Fruit fly (Drosophila melanogaster) whole organism, embryonic: Measurements from ENCODE around the gene CG10333.

Experiments
- Aef1 ChIP-seq: fragments of 200-800 bp; sonication (Bioruptor generic); IDR thresholded peaks from 3 replicates; pipeline ENCODE4 v1.3.6; 2022; ENCODE audit warnings: missing biosample characterization, missing genetic modification characterization
- Antp ChIP-seq: fragments of 200-800 bp; sonication (Bioruptor generic); optimal IDR thresholded peaks from 3 replicates; lab custom pipeline; 2016; ENCODE audit warnings: missing biosample characterization, missing genetic modification characterization
- CG10209 ChIP-seq: fragments of 200-800 bp; sonication (Bioruptor generic); optimal IDR thresholded peaks from 3 replicates; lab custom pipeline; 2017; ENCODE audit warnings: missing biosample characterization, mild to moderate bottlenecking, missing genetic modification characterization, missing genetic modification reagents
- CG1024 ChIP-seq: fragments of 200-800 bp; sonication (Bioruptor generic); IDR thresholded peaks from 2 replicates; pipeline ENCODE4 v1.3.6; 2022; ENCODE audit warnings: missing biosample characterization, missing genetic modification characterization
- CG10274 ChIP-seq: fragments of 200-800 bp; sonication (Bioruptor generic); optimal IDR thresholded peaks from 3 replicates; lab custom pipeline; 2017; ENCODE audit warnings: missing biosample characterization, mild to moderate bottlenecking, missing genetic modification characterization
- CG11085 ChIP-seq: fragments of 200-800 bp; sonication (Bioruptor generic); IDR thresholded peaks from 2 replicates; pipeline ENCODE4 v1.3.6; 2022; ENCODE audit warnings: missing biosample characterization, missing genetic modification characterization
- CG11695 ChIP-seq: fragments of 200-800 bp; sonication (Bioruptor generic); IDR thresholded peaks from 3 replicates; pipeline ENCODE4 v1.3.6; 2022; ENCODE audit warnings: missing biosample characterization, missing genetic modification characterization
- CG11696 ChIP-seq: fragments of 200-800 bp; sonication (Bioruptor generic); IDR thresholded peaks from 2 replicates; pipeline ENCODE4 v1.3.6; 2022; ENCODE audit warnings: missing biosample characterization, missing genetic modification characterization
- CG12104 ChIP-seq: fragments of 200-800 bp; sonication (Bioruptor generic); optimal IDR thresholded peaks from 3 replicates; lab custom pipeline; 2016; ENCODE audit warnings: missing biosample characterization, missing genetic modification characterization
- CG16815 ChIP-seq: fragments of 200-800 bp; sonication (Bioruptor generic); optimal IDR thresholded peaks from 3 replicates; lab custom pipeline; 2017; ENCODE audit warnings: missing biosample characterization, mild to moderate bottlenecking, missing genetic modification characterization
- CG17328 ChIP-seq: fragments of 200-800 bp; sonication (Bioruptor generic); IDR thresholded peaks from 2 replicates; pipeline ENCODE4 v1.3.6; 2022; ENCODE audit warnings: missing biosample characterization, missing genetic modification characterization
- CG18011 ChIP-seq: fragments of 200-800 bp; sonication (Bioruptor generic); optimal IDR thresholded peaks from 2 replicates; lab custom pipeline; 2017; ENCODE audit warnings: missing biosample characterization, missing genetic modification characterization, mild to moderate bottlenecking, moderate library complexity, missing genotype
- CG2116 ChIP-seq: fragments of 200-800 bp; sonication (Bioruptor generic); optimal IDR thresholded peaks from 3 replicates; lab custom pipeline; 2018; ENCODE audit warnings: missing biosample characterization, mild to moderate bottlenecking, missing genetic modification characterization
- CG2199 ChIP-seq: fragments of 200-800 bp; sonication (Bioruptor generic); IDR thresholded peaks from 3 replicates; pipeline ENCODE4 v1.3.6; 2022; ENCODE audit warnings: missing biosample characterization, missing genetic modification characterization
- CG8290 ChIP-seq, 3 experiments: fragments of 200-800 bp; sonication (Bioruptor generic); optimal IDR thresholded peaks; 2 replicates each; lab custom pipeline; 2016 to 2019; ENCODE audit warnings: missing biosample characterization in 3 of 3, missing genetic modification characterization in 3 of 3, mild to moderate bottlenecking in 2 of 3, moderate library complexity in 1 of 3
- CG9609 ChIP-seq: fragments of 200-800 bp; sonication (Bioruptor generic); optimal IDR thresholded peaks from 3 replicates; lab custom pipeline; 2016; ENCODE audit warnings: missing biosample characterization, missing genetic modification characterization
- CkIIα-i1 ChIP-seq: fragments of 200-800 bp; sonication (Bioruptor generic); IDR thresholded peaks from 2 replicates; pipeline ENCODE4 v1.3.6; 2022; ENCODE audit warnings: missing biosample characterization, missing genetic modification characterization
- Dp ChIP-seq: fragments of 200-800 bp; sonication (Bioruptor generic); optimal IDR thresholded peaks from 2 replicates; lab custom pipeline; 2018; ENCODE audit warnings: missing biosample characterization, mild to moderate bottlenecking, missing genetic modification characterization, moderate library complexity
- E2f1 ChIP-seq: fragments of 200-800 bp; sonication (Bioruptor generic); IDR thresholded peaks from 2 replicates; pipeline ENCODE4 v1.3.6; 2022; ENCODE audit warnings: missing biosample characterization, missing genetic modification characterization
- Eip74EF ChIP-seq, 2 experiments: fragments of 200-800 bp in 1 of 2; fragments of >200 bp in 1 of 2; sonication (Bioruptor generic) in 1 of 2; optimal IDR thresholded peaks; 2 replicates each; lab custom pipeline; 2017 to 2019; ENCODE audit warnings: missing biosample characterization in 2 of 2, missing genetic modification characterization in 2 of 2, mild to moderate bottlenecking in 1 of 2, moderate library complexity in 1 of 2
- GATAe ChIP-seq: fragments of 200-800 bp; sonication (Bioruptor generic); conservative IDR thresholded peaks from 2 replicates; pipeline ENCODE4 v1.3.6; 2022; ENCODE audit warnings: missing biosample characterization, missing genetic modification characterization
- H15 ChIP-seq: fragments of 200-800 bp; sonication (Bioruptor generic); IDR thresholded peaks from 3 replicates; pipeline ENCODE4 v1.3.6; 2022; ENCODE audit warnings: missing biosample characterization, missing genetic modification characterization
- Hr3 ChIP-seq: fragments of 200-800 bp; sonication (Bioruptor generic); optimal IDR thresholded peaks from 3 replicates; lab custom pipeline; 2016; ENCODE audit warnings: missing biosample characterization, missing genetic modification characterization
- Meics ChIP-seq: fragments of 200-800 bp; sonication (Bioruptor generic); optimal IDR thresholded peaks from 2 replicates; lab custom pipeline; 2017; ENCODE audit warnings: missing biosample characterization, mild to moderate bottlenecking, missing genetic modification characterization
- NK7.1 ChIP-seq: fragments of 200-800 bp; sonication (Bioruptor generic); optimal IDR thresholded peaks from 3 replicates; lab custom pipeline; 2016; ENCODE audit warnings: missing biosample characterization, missing genetic modification characterization
- NfI ChIP-seq: fragments of 200-800 bp; sonication (Bioruptor generic); optimal IDR thresholded peaks from 3 replicates; lab custom pipeline; 2018; ENCODE audit warnings: missing biosample characterization, mild to moderate bottlenecking, missing genetic modification characterization, moderate library complexity
- Oli ChIP-seq: fragments of 200-800 bp; sonication (Bioruptor generic); optimal IDR thresholded peaks from 2 replicates; lab custom pipeline; 2018; ENCODE audit warnings: missing biosample characterization, mild to moderate bottlenecking, missing genetic modification characterization, moderate library complexity
- Sox102F ChIP-seq: fragments of 200-800 bp; sonication (Bioruptor generic); optimal IDR thresholded peaks from 2 replicates; lab custom pipeline; 2018; ENCODE audit warnings: missing biosample characterization, mild to moderate bottlenecking, missing genetic modification characterization, moderate library complexity
- Spps ChIP-seq: fragments of 200-800 bp; sonication (Bioruptor generic); optimal IDR thresholded peaks from 2 replicates; lab custom pipeline; 2018; ENCODE audit warnings: missing biosample characterization, mild to moderate bottlenecking, missing genetic modification characterization
- Sry-δ ChIP-seq: fragments of 200-800 bp; sonication (Bioruptor generic); optimal IDR thresholded peaks from 2 replicates; lab custom pipeline; 2016; ENCODE audit warnings: missing biosample characterization, missing genetic modification characterization
- Trl ChIP-seq, 3 experiments: fragments of >200 bp in 2 of 3; fragments of 200-800 bp in 1 of 3; sonication (Bioruptor generic) in 1 of 3; optimal IDR thresholded peaks; 2 replicates in 1 of 3; 3 replicates in 2 of 3; lab custom pipeline; 2016 to 2017; ENCODE audit warnings: missing biosample characterization in 1 of 3, missing genetic modification characterization in 1 of 3
- Xbp1 ChIP-seq: fragments of 200-800 bp; sonication (Bioruptor generic); optimal IDR thresholded peaks from 3 replicates; lab custom pipeline; 2016; ENCODE audit warnings: missing biosample characterization, mild to moderate bottlenecking, missing genetic modification characterization
- Xrp1 ChIP-seq: fragments of 200-800 bp; sonication (Bioruptor generic); IDR thresholded peaks from 2 replicates; pipeline ENCODE4 v1.3.6; 2022; ENCODE audit warnings: missing biosample characterization, missing genetic modification characterization
- ato ChIP-seq: fragments of 200-800 bp; sonication (Bioruptor generic); IDR thresholded peaks from 2 replicates; pipeline ENCODE4 v1.3.6; 2022; ENCODE audit warnings: missing biosample characterization, missing genetic modification characterization; ENCODE audit not compliant: partially characterized antibody
- az2 ChIP-seq: fragments of 200-800 bp; sonication (Bioruptor generic); optimal IDR thresholded peaks from 3 replicates; lab custom pipeline; 2016; ENCODE audit warnings: missing biosample characterization, missing genetic modification characterization
- bigmax ChIP-seq: fragments of 200-800 bp; sonication (Bioruptor generic); optimal IDR thresholded peaks from 2 replicates; lab custom pipeline; 2018; ENCODE audit warnings: missing biosample characterization, mild to moderate bottlenecking, missing genetic modification characterization
- dimm ChIP-seq: fragments of 200-800 bp; sonication (Bioruptor generic); IDR thresholded peaks from 2 replicates; pipeline ENCODE4 v1.3.6; 2022; ENCODE audit warnings: missing biosample characterization, missing genetic modification characterization
- grn ChIP-seq: fragments of 200-800 bp; sonication (Bioruptor generic); optimal IDR thresholded peaks from 3 replicates; lab custom pipeline; 2017; ENCODE audit warnings: missing biosample characterization, missing genetic modification characterization
- gsb-n ChIP-seq: fragments of 200-800 bp; sonication (Bioruptor generic); optimal IDR thresholded peaks from 3 replicates; lab custom pipeline; 2018; ENCODE audit warnings: missing biosample characterization, mild to moderate bottlenecking, missing genetic modification characterization
- jumu ChIP-seq: fragments of 200-800 bp; sonication (Bioruptor generic); optimal IDR thresholded peaks from 3 replicates; lab custom pipeline; 2016; ENCODE audit warnings: missing biosample characterization, missing genetic modification characterization
- mirr ChIP-seq: fragments of 200-800 bp; sonication (Bioruptor generic); optimal IDR thresholded peaks from 3 replicates; lab custom pipeline; 2018; ENCODE audit warnings: missing biosample characterization, mild to moderate bottlenecking, missing genetic modification characterization
- otp ChIP-seq: fragments of 200-800 bp; sonication (Bioruptor generic); IDR thresholded peaks from 3 replicates; pipeline ENCODE4, ENCODE4 v1.3.6; 2022; ENCODE audit warnings: missing biosample characterization, missing genetic modification characterization
- rib ChIP-seq: fragments of 200-800 bp; sonication (Bioruptor generic); IDR thresholded peaks from 2 replicates; pipeline ENCODE4 v1.3.6; 2022; ENCODE audit warnings: missing biosample characterization, missing genetic modification characterization
- sd ChIP-seq: fragments of 200-800 bp; sonication (Bioruptor generic); optimal IDR thresholded peaks from 3 replicates; lab custom pipeline; 2018; ENCODE audit warnings: missing biosample characterization, mild to moderate bottlenecking, missing genetic modification characterization, moderate library complexity
- sens-2 ChIP-seq: fragments of 200-800 bp; sonication (Bioruptor generic); IDR thresholded peaks from 2 replicates; pipeline ENCODE4 v1.3.6; 2022; ENCODE audit warnings: missing biosample characterization, missing genetic modification characterization
- tup ChIP-seq: fragments of 200-800 bp; sonication (Bioruptor generic); optimal IDR thresholded peaks from 2 replicates; lab custom pipeline; 2016; ENCODE audit warnings: missing biosample characterization, mild to moderate bottlenecking, missing genetic modification characterization, moderate library complexity
- tx ChIP-seq: fragments of 200-800 bp; sonication (Bioruptor generic); optimal IDR thresholded peaks from 2 replicates; lab custom pipeline; 2016; ENCODE audit warnings: missing biosample characterization, missing genetic modification characterization
- zfh2 ChIP-seq: fragments of 200-800 bp; sonication (Bioruptor generic); optimal IDR thresholded peaks from 2 replicates; lab custom pipeline; 2016; ENCODE audit warnings: missing biosample characterization, missing genetic modification characterization

Gene CG10333

DNA sequence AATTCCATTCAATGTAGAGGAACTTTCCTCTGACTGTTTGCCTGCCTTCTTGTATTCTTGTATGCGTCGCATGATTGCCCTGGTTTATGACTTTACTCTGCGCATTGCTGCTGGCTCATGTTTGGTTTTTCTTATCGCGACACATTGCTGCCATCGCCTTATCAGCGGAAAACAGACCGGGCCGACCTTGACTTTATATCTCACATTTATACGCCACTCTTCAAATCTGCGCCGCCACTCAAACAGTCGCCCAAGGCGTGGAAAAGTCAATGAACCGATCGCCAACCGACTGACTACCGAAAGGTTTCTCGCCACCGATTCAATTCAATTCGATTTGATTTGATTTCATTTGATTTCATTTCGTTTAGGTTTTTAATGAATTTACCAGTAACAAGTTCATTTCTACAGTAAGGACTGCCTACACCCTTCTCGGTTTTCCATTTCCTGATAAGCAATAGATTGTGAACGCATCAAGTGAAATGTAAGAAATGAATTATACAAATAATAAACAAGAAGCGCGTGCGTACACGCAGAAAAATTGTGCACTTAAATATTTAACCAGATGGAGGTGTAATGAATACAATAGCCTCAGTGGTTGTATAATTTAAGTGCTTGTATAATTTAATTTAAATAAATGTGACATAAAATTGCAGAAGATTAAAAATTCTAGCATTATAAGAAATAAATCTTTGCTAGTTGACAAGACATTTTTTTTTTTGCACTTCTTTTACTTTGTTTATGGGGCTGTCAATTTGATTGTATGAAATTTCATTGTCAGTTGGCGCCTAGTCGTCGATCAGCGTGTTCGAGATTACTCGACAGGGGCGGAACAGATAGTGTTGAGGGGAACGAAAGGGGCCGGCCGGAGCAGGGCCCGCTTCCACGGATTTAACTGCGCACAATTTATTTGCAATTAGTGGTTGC, 40.1 kb upstream of the CG10333 start (continued):
- TF ChIP-seq tup: no peak
- peak; percentile 58 for TF ChIP-seq Sox102F (GFP tag; lab: Kevin White, UChicago)
- TF ChIP-seq Xbp1 (GFP tag; lab: Kevin White, UChicago): peak; percentile 0
- peak; percentile 43 for TF ChIP-seq grn (GFP tag; lab: Kevin White, UChicago)
- TF ChIP-seq mirr (GFP tag; lab: Kevin White, UChicago): peak; percentile 76
- no peak for TF ChIP-seq Dp (GFP tag; lab: Kevin White, UChicago)
- no peak for TF ChIP-seq bigmax
- no peak for TF ChIP-seq CkIIα-i1 (GFP tag; lab: Robert Waterston, UW)
- TF ChIP-seq H15 (GFP tag; lab: Robert Waterston, UW): no peak
- TF ChIP-seq CG9609 (GFP tag; lab: Kevin White, UChicago): no peak
- peak; percentile 25 for TF ChIP-seq az2 (GFP tag; lab: Kevin White, UChicago)
- no peak for TF ChIP-seq Antp (GFP tag; lab: Kevin White, UChicago)
- peak; percentile 56 for TF ChIP-seq CG10209 (GFP tag; lab: Kevin White, UChicago)
- no peak for TF ChIP-seq NK7.1 (GFP tag; lab: Kevin White, UChicago)
- peak; percentile 5 for TF ChIP-seq gsb-n (tag; lab: Kevin White, UChicago)
- TF ChIP-seq zfh2 (GFP tag; lab: Kevin White, UChicago): no peak
- no peak for TF ChIP-seq E2f1 (GFP tag; lab: Robert Waterston, UW)
- no peak for TF ChIP-seq tx
- no peak for TF ChIP-seq dimm (GFP tag; lab: Robert Waterston, UW)
- no peak for TF ChIP-seq CG2116 (GFP tag; lab: Kevin White, UChicago)
- TF ChIP-seq sd (tag; lab: Kevin White, UChicago): peak; percentile 85
- TF ChIP-seq rib (GFP tag; lab: Robert Waterston, UW): no peak
- no peak for TF ChIP-seq CG11085
- TF ChIP-seq Aef1 (GFP tag; lab: Robert Waterston, UW): no peak
- TF ChIP-seq CG16815 (GFP tag; lab: Kevin White, UChicago): peak; percentile 23
- peak; percentile 52; the same call in 1 of the 2 replicates for TF ChIP-seq sens-2
- TF ChIP-seq otp (GFP tag; lab: Robert Waterston, UW): 0 out of 3 replicates have a peak, but pooled peaks have one; percentile 6
- no peak for TF ChIP-seq CG11696
- peak; percentile 22 for TF ChIP-seq Meics
- no peak for TF ChIP-seq CG10274 (GFP tag; lab: Kevin White, UChicago)
- TF ChIP-seq CG11695 (GFP tag; lab: Robert Waterston, UW): no peak
- TF ChIP-seq ato: no peak
- TF ChIP-seq Sry-δ (GFP tag; lab: Kevin White, UChicago): no peak
- peak; percentile 59 for TF ChIP-seq GATAe (GFP tag; lab: Robert Waterston, UW)
- TF ChIP-seq CG2199 (GFP tag; lab: Robert Waterston, UW): 0 out of 3 replicates have a peak, but pooled peaks have one; percentile 15
- peak; percentile 55 for TF ChIP-seq Oli
- TF ChIP-seq CG1024 (GFP tag; lab: Robert Waterston, UW): no peak
- TF ChIP-seq CG8290 (GFP tag; optimal IDR thresholded peaks at IDR 0.05; lab: Kevin White, UChicago): no peak
- peak in 1 of 2 experiments; percentile 7 for TF ChIP-seq CG8290 (tag; optimal IDR thresholded peaks at IDR 0.05; lab: Kevin White, UChicago)
- no peak for TF ChIP-seq Eip74EF (GFP tag; optimal IDR thresholded peaks at IDR 0.05; lab: Kevin White, UChicago)
- TF ChIP-seq CG17328 (GFP tag; lab: Robert Waterston, UW): no peak
- TF ChIP-seq Hr3 (GFP tag; lab: Kevin White, UChicago): no peak
- TF ChIP-seq CG12104: no peak
- TF ChIP-seq NfI (GFP tag; lab: Kevin White, UChicago): no peak
- TF ChIP-seq Trl (optimal IDR thresholded peaks at IDR 0.05; lab: Kevin White, UChicago): no peak
- no peak for TF ChIP-seq Trl (GFP tag; optimal IDR thresholded peaks at IDR 0.05; lab: Kevin White, UChicago)
- TF ChIP-seq jumu (GFP tag; lab: Kevin White, UChicago): no peak
- no peak for TF ChIP-seq Spps (tag; lab: Kevin White, UChicago)
- peak; percentile 60; the same call in 1 of the 2 replicates for TF ChIP-seq Xrp1
- TF ChIP-seq CG18011: no peak
